Fruit fly (Drosophila melanogaster) whole organism: Measurements from ENCODE around the gene Cdc7.

ENCODE experiments used
- CG8478 ChIP-seq: fragments of >200 bp; optimal IDR thresholded peaks from 2 replicates; lab custom pipeline; 2018; ENCODE audit warnings: inconsistent platforms
- usp ChIP-seq: fragments of >200 bp; optimal IDR thresholded peaks from 2 replicates; lab custom pipeline; 2017; ENCODE audit warnings: missing biosample characterization, missing genetic modification characterization, mixed read lengths

DNA sequence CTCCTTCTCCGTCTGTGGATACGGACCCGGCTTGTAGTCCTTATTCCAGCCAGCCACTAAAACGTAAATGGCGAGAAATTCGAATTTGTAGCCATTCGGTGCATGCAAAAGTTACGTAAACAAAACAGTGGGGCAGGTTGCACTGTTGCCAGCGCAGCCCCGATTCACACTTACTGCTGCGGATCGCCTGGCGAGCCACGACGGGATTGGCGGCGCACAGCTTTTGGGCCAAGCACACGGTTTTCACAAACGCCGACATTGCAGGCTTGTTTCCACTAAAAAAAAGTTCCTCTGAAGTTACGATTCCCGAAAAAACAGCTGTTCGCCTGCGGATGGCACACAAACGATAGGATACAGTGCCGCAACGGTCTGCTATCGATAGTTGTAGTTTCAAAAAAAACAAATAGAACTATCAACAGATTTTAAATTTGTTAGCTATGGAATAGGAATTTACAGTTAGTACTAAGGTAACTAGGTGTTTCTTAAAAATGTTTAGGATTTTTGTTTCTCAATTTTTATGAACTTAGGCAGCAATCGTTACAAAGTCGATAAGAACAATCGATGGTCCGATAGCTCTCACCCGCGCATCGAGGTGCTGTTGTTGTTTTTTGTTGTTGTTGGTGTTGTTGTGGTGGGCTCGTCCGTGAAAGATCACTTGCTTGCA is 23.6 kb downstream of the Cdc7 start, which contains the start of gene Fum1:
- TF ChIP-seq usp (GFP tag; lab: Kevin White, UChicago) (no peak), CG8478 (no peak)
